Fruit fly (Drosophila melanogaster) whole organism, embryonic: ENCODE results near the gene Gdh.

Source experiments
- Abd-B ChIP-seq: fragments of 200-800 bp; sonication (Bioruptor generic); optimal IDR thresholded peaks from 2 replicates; lab custom pipeline; 2018; ENCODE audit warnings: missing biosample characterization, mild to moderate bottlenecking, missing genetic modification characterization, moderate library complexity
- CG10209 ChIP-seq: fragments of 200-800 bp; sonication (Bioruptor generic); optimal IDR thresholded peaks from 3 replicates; lab custom pipeline; 2017; ENCODE audit warnings: missing biosample characterization, mild to moderate bottlenecking, missing genetic modification characterization, missing genetic modification reagents
- CG11456 ChIP-seq: fragments of 200-800 bp; sonication (Bioruptor generic); IDR thresholded peaks from 3 replicates; pipeline ENCODE4 v1.3.6; 2022; ENCODE audit warnings: missing biosample characterization, missing genetic modification characterization
- CG13775 ChIP-seq: fragments of 200-800 bp; sonication (Bioruptor generic); optimal IDR thresholded peaks from 3 replicates; lab custom pipeline; 2017; ENCODE audit warnings: missing biosample characterization, mild to moderate bottlenecking, missing genetic modification characterization
- CG14050 ChIP-seq: fragments of 200-800 bp; sonication (Bioruptor generic); IDR thresholded peaks from 3 replicates; pipeline ENCODE4 v1.3.6; 2022; ENCODE audit warnings: missing biosample characterization, missing genetic modification characterization
- CG15011 ChIP-seq: fragments of 200-800 bp; sonication (Bioruptor generic); optimal IDR thresholded peaks from 3 replicates; lab custom pipeline; 2018; ENCODE audit warnings: missing biosample characterization, mild to moderate bottlenecking, missing genetic modification characterization
- CG16813 ChIP-seq: fragments of 200-800 bp; sonication (Bioruptor generic); IDR thresholded peaks from 3 replicates; pipeline ENCODE4 v1.3.6; 2022; ENCODE audit warnings: missing biosample characterization, missing genetic modification characterization; ENCODE audit not compliant: partially characterized antibody
- CG16815 ChIP-seq: fragments of 200-800 bp; sonication (Bioruptor generic); optimal IDR thresholded peaks from 3 replicates; lab custom pipeline; 2017; ENCODE audit warnings: missing biosample characterization, mild to moderate bottlenecking, missing genetic modification characterization
- CG17359 ChIP-seq: fragments of 200-800 bp; sonication (Bioruptor generic); optimal IDR thresholded peaks from 3 replicates; lab custom pipeline; 2018; ENCODE audit warnings: missing biosample characterization, mild to moderate bottlenecking, missing genetic modification characterization, moderate library complexity
- CG17802 ChIP-seq: fragments of 200-800 bp; sonication (Bioruptor generic); optimal IDR thresholded peaks from 2 replicates; lab custom pipeline; 2018; ENCODE audit warnings: missing biosample characterization, mild to moderate bottlenecking, missing genetic modification characterization, moderate library complexity
- CG32772 ChIP-seq: fragments of 200-800 bp; sonication (Bioruptor generic); IDR thresholded peaks from 2 replicates; pipeline ENCODE4 v1.3.6; 2022; ENCODE audit warnings: missing biosample characterization, missing genetic modification characterization
- CG34422 ChIP-seq: fragments of 200-800 bp; sonication (Bioruptor generic); IDR thresholded peaks from 3 replicates; pipeline ENCODE4 v1.3.6; 2022; ENCODE audit warnings: missing biosample characterization, missing genetic modification characterization
- CG7963 ChIP-seq: fragments of 200-800 bp; sonication (Bioruptor generic); IDR thresholded peaks from 3 replicates; pipeline ENCODE4 v1.3.6; 2022; ENCODE audit warnings: missing biosample characterization, missing genetic modification characterization; ENCODE audit not compliant: partially characterized antibody
- CG8281 ChIP-seq: fragments of 200-800 bp; sonication (Bioruptor generic); optimal IDR thresholded peaks from 2 replicates; lab custom pipeline; 2018; ENCODE audit warnings: missing biosample characterization, mild to moderate bottlenecking, missing genetic modification characterization, moderate library complexity
- CG8765 ChIP-seq: fragments of 200-800 bp; sonication (Bioruptor generic); IDR thresholded peaks from 2 replicates; pipeline ENCODE4 v1.3.6; 2022; ENCODE audit warnings: missing biosample characterization, missing genetic modification characterization
- CG9437 ChIP-seq: fragments of 200-800 bp; sonication (Bioruptor generic); optimal IDR thresholded peaks from 2 replicates; lab custom pipeline; 2018; ENCODE audit warnings: missing biosample characterization, mild to moderate bottlenecking, missing genetic modification characterization
- CG9932 ChIP-seq: fragments of 200-800 bp; sonication (Bioruptor generic); IDR thresholded peaks from 2 replicates; pipeline ENCODE4 v1.3.6; 2022; ENCODE audit warnings: missing biosample characterization, missing genetic modification characterization
- Camta ChIP-seq: fragments of 200-800 bp; sonication (Bioruptor generic); optimal IDR thresholded peaks from 2 replicates; lab custom pipeline; 2016; ENCODE audit warnings: missing biosample characterization, missing genetic modification characterization
- Dref ChIP-seq: fragments of 200-800 bp; sonication (Bioruptor generic); IDR thresholded peaks from 2 replicates; pipeline ENCODE4 v1.3.6; 2022; ENCODE audit warnings: missing biosample characterization, missing genetic modification characterization
- Hr39 ChIP-seq: fragments of >200 bp; optimal IDR thresholded peaks from 2 replicates; lab custom pipeline; 2017
- Hsf ChIP-seq: fragments of 200-800 bp; sonication (Bioruptor generic); optimal IDR thresholded peaks from 3 replicates; lab custom pipeline; 2016; ENCODE audit warnings: missing biosample characterization, missing genetic modification characterization
- MTF-1 ChIP-seq: fragments of 200-800 bp; sonication (Bioruptor generic); optimal IDR thresholded peaks from 2 replicates; lab custom pipeline; 2018; ENCODE audit warnings: missing biosample characterization, mild to moderate bottlenecking, missing genetic modification characterization, borderline replicate concordance
- Med ChIP-seq: fragments of 200-800 bp; sonication (Bioruptor generic); peaks from one replicate; lab custom pipeline; 2016; ENCODE audit warnings: missing biosample characterization, missing genetic modification characterization, mild to moderate bottlenecking, inconsistent platforms, moderate library complexity
- Mrtf ChIP-seq: fragments of 200-800 bp; sonication (Bioruptor generic); IDR thresholded peaks from 3 replicates; pipeline ENCODE4 v1.3.6; 2022; ENCODE audit warnings: missing biosample characterization, missing genetic modification characterization
- Neu2 ChIP-seq: fragments of 200-800 bp; sonication (Bioruptor generic); optimal IDR thresholded peaks from 3 replicates; lab custom pipeline; 2016; ENCODE audit warnings: missing biosample characterization, missing genetic modification characterization, borderline replicate concordance
- Ssrp ChIP-seq: fragments of 200-800 bp; sonication (Bioruptor generic); optimal IDR thresholded peaks from 2 replicates; lab custom pipeline; 2018; ENCODE audit warnings: missing biosample characterization, mild to moderate bottlenecking, missing genetic modification characterization, moderate library complexity
- Xrp1 ChIP-seq: fragments of 200-800 bp; sonication (Bioruptor generic); IDR thresholded peaks from 2 replicates; pipeline ENCODE4 v1.3.6; 2022; ENCODE audit warnings: missing biosample characterization, missing genetic modification characterization
- btn ChIP-seq: fragments of 200-800 bp; sonication (Bioruptor generic); optimal IDR thresholded peaks from 2 replicates; lab custom pipeline; 2016; ENCODE audit warnings: missing biosample characterization, missing genetic modification characterization
- chm ChIP-seq: fragments of 200-800 bp; sonication (Bioruptor generic); IDR thresholded peaks from 2 replicates; pipeline ENCODE4 v1.3.6; 2022; ENCODE audit warnings: missing biosample characterization, missing genetic modification characterization
- ems ChIP-seq: fragments of 200-800 bp; sonication (Bioruptor generic); optimal IDR thresholded peaks from 3 replicates; lab custom pipeline; 2016; ENCODE audit warnings: missing biosample characterization, missing genetic modification characterization
- gem ChIP-seq: fragments of 200-800 bp; sonication (Bioruptor generic); optimal IDR thresholded peaks from 2 replicates; lab custom pipeline; 2019; ENCODE audit warnings: missing biosample characterization, mild to moderate bottlenecking, missing genetic modification characterization, moderate library complexity
- gt ChIP-seq: fragments of 200-800 bp; sonication (Bioruptor generic); IDR thresholded peaks from 2 replicates; pipeline ENCODE4 v1.3.6; 2022; ENCODE audit warnings: missing biosample characterization, missing genetic modification characterization
- hb ChIP-seq: fragments of 200-800 bp; sonication (Bioruptor generic); IDR thresholded peaks from 3 replicates; pipeline ENCODE4 v1.3.6; 2022; ENCODE audit warnings: missing biosample characterization, missing genetic modification characterization; ENCODE audit not compliant: partially characterized antibody
- kah ChIP-seq: fragments of 200-800 bp; sonication (Bioruptor generic); optimal IDR thresholded peaks from 2 replicates; lab custom pipeline; 2018; ENCODE audit warnings: missing biosample characterization, mild to moderate bottlenecking, missing genetic modification characterization
- kay ChIP-seq: fragments of 200-800 bp; sonication (Bioruptor generic); optimal IDR thresholded peaks from 2 replicates; lab custom pipeline; 2016; ENCODE audit warnings: missing biosample characterization, missing genetic modification characterization
- ken ChIP-seq: fragments of 200-800 bp; sonication (Bioruptor generic); IDR thresholded peaks from 3 replicates; pipeline ENCODE4 v1.3.6; 2022; ENCODE audit warnings: missing biosample characterization, missing genetic modification characterization
- mld ChIP-seq: fragments of 200-800 bp; sonication (Bioruptor generic); IDR thresholded peaks from 3 replicates; pipeline ENCODE4 v1.3.6; 2022; ENCODE audit warnings: missing biosample characterization, missing genetic modification characterization; ENCODE audit not compliant: partially characterized antibody
- p53 ChIP-seq: fragments of 200-800 bp; sonication (Bioruptor generic); optimal IDR thresholded peaks from 2 replicates; lab custom pipeline; 2016; ENCODE audit warnings: missing biosample characterization, missing genetic modification characterization
- pita ChIP-seq: fragments of 200-800 bp; sonication (Bioruptor generic); optimal IDR thresholded peaks from 2 replicates; lab custom pipeline; 2017; ENCODE audit warnings: missing biosample characterization, mild to moderate bottlenecking, missing genetic modification characterization
- schlank ChIP-seq: fragments of 200-800 bp; sonication (Bioruptor generic); optimal IDR thresholded peaks from 2 replicates; lab custom pipeline; 2018; ENCODE audit warnings: missing biosample characterization, mild to moderate bottlenecking, missing genetic modification characterization
- sd ChIP-seq: fragments of 200-800 bp; sonication (Bioruptor generic); optimal IDR thresholded peaks from 3 replicates; lab custom pipeline; 2018; ENCODE audit warnings: missing biosample characterization, mild to moderate bottlenecking, missing genetic modification characterization, moderate library complexity
- sisA ChIP-seq: fragments of 200-800 bp; sonication (Bioruptor generic); IDR thresholded peaks from 2 replicates; pipeline ENCODE4 v1.3.6; 2022; ENCODE audit warnings: missing biosample characterization, missing genetic modification characterization
- slp2 ChIP-seq: fragments of 200-800 bp; sonication (Bioruptor generic); optimal IDR thresholded peaks from 2 replicates; lab custom pipeline; 2016; ENCODE audit warnings: missing biosample characterization, missing genetic modification characterization
- so ChIP-seq: fragments of 200-800 bp; sonication (Bioruptor generic); IDR thresholded peaks from 3 replicates; pipeline ENCODE4 v1.3.6; 2022; ENCODE audit warnings: missing biosample characterization, missing genetic modification characterization
- sob ChIP-seq: fragments of 200-800 bp; sonication (Bioruptor generic); IDR thresholded peaks from 2 replicates; pipeline ENCODE4 v1.3.6; 2022; ENCODE audit warnings: missing biosample characterization, missing genetic modification characterization
- stwl ChIP-seq: fragments of 200-800 bp; sonication (Bioruptor generic); optimal IDR thresholded peaks from 3 replicates; lab custom pipeline; 2018; ENCODE audit warnings: missing biosample characterization, mild to moderate bottlenecking, missing genetic modification characterization, moderate library complexity
- tna ChIP-seq: fragments of 200-800 bp; sonication (Bioruptor generic); IDR thresholded peaks from 2 replicates; pipeline ENCODE4 v1.3.6; 2022; ENCODE audit warnings: missing biosample characterization, missing genetic modification characterization; ENCODE audit not compliant: partially characterized antibody
- toy ChIP-seq: fragments of 200-800 bp; sonication (Bioruptor generic); IDR thresholded peaks from 2 replicates; pipeline ENCODE4 v1.3.6; 2022; ENCODE audit warnings: missing biosample characterization, missing genetic modification characterization
- trh ChIP-seq: fragments of 200-800 bp; sonication (Bioruptor generic); optimal IDR thresholded peaks from 2 replicates; lab custom pipeline; 2016; ENCODE audit warnings: missing biosample characterization, missing genetic modification characterization
- tx ChIP-seq: fragments of 200-800 bp; sonication (Bioruptor generic); optimal IDR thresholded peaks from 2 replicates; lab custom pipeline; 2016; ENCODE audit warnings: missing biosample characterization, missing genetic modification characterization
- usp ChIP-seq: fragments of >200 bp; optimal IDR thresholded peaks from 2 replicates; lab custom pipeline; 2017; ENCODE audit warnings: missing biosample characterization, missing genetic modification characterization
- vfl ChIP-seq: fragments of 200-800 bp; sonication (Bioruptor generic); optimal IDR thresholded peaks from 2 replicates; lab custom pipeline; 2016; ENCODE audit warnings: missing biosample characterization, missing genetic modification characterization

The Gdh gene

dm6 chr3R:23887096-23887421, 55.8 kb downstream of the Gdh start (continued):
- TF ChIP-seq CG8281 (peak; percentile 82), vfl (GFP tag; lab: Kevin White, UChicago) (no peak), Ssrp (tag; lab: Kevin White, UChicago) (peak; percentile 97), schlank (peak; percentile 32), CG8765 (GFP tag; lab: Robert Waterston, UW) (peak; percentile 83), Hsf (GFP tag; lab: Kevin White, UChicago) (peak; percentile 75), sd (tag; lab: Kevin White, UChicago) (peak; percentile 65), MTF-1 (GFP tag; lab: Kevin White, UChicago) (peak; percentile 89), CG34422 (GFP tag; lab: Robert Waterston, UW) (peak; percentile 96), Hr39 (lab: Kevin White, UChicago) (no peak), CG15011 (GFP tag; lab: Kevin White, UChicago) (peak; percentile 77), CG11456 (GFP tag; lab: Robert Waterston, UW) (peak; percentile 81), CG13775 (peak; percentile 88), pita (no peak), p53 (no peak), ems (GFP tag; lab: Kevin White, UChicago) (peak; percentile 66), CG17802 (tag; lab: Kevin White, UChicago) (peak; percentile 82), toy (peak; percentile 76), CG10209 (GFP tag; lab: Kevin White, UChicago) (peak; percentile 90), CG9932 (peak; percentile 68), hb (no peak), Xrp1 (GFP tag; lab: Robert Waterston, UW) (peak; percentile 98), ken (GFP tag; lab: Robert Waterston, UW) (peak; percentile 93), sisA (GFP tag; lab: Robert Waterston, UW) (peak; percentile 96), sob (GFP tag; lab: Robert Waterston, UW) (peak; percentile 91), btn (GFP tag; lab: Kevin White, UChicago) (peak; percentile 12), kah (GFP tag; lab: Kevin White, UChicago) (peak; percentile 81), kay (GFP tag; lab: Kevin White, UChicago) (peak; percentile 76), Med (GFP tag; lab: Kevin White, UChicago) (peak; percentile 74), Neu2 (GFP tag; lab: Kevin White, UChicago) (no peak), CG7963 (GFP tag; lab: Robert Waterston, UW) (no peak), usp (GFP tag; lab: Kevin White, UChicago) (no peak), CG14050 (peak; percentile 85), chm (GFP tag; lab: Robert Waterston, UW) (peak; percentile 96; the same call in 1 of the 2 replicates), gt (peak; percentile 82), CG16813 (no peak), stwl (tag; lab: Kevin White, UChicago) (peak; percentile 69), so (GFP tag; lab: Robert Waterston, UW) (peak; percentile 92), CG9437 (GFP tag; lab: Kevin White, UChicago) (peak; percentile 84), trh (peak; percentile 86), CG16815 (GFP tag; lab: Kevin White, UChicago) (peak; percentile 94), tna (no peak), gem (tag; lab: Kevin White, UChicago) (peak; percentile 98), Camta (peak; percentile 42), slp2 (no peak), Mrtf (GFP tag; lab: Robert Waterston, UW) (peak; percentile 85; the same call in 2 of the 3 replicates), Dref (GFP tag; lab: Robert Waterston, UW) (no peak), CG17359 (tag; lab: Kevin White, UChicago) (peak; percentile 95), Abd-B (peak; percentile 93), tx (no peak), mld (GFP tag; lab: Robert Waterston, UW) (no peak), CG32772 (GFP tag; lab: Robert Waterston, UW) (peak; percentile 92)
